Worm (Caenorhabditis elegans): ENCODE results near the gene K08F8.15.

DNA sequence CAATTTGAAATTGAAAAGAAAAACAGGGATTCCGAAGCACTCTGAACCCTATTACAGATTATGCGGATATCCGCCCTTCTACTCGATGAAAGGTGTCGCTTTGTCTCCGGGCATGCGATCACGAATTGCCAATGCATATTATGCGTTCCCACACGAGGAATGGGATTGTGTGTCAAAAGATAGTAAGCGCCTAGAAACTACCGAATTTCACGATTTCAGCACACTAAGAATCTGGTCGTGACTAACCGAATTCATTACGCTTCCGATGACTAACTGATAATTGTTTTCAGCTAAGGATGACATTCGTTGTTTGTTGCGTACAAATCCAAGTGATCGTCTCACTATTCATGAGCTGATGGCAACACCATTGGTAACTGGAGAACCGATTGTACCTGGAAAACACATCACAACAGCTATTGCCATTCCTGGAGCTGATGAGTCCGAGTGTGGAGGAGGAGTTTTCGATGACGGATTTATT lies 20.3 kb upstream of the K08F8.15 start:
- TF ChIP-seq mdt-29 (GFP tag; IDR thresholded peaks at IDR 0.05): no peak
- no peak for TF ChIP-seq unc-62 (GFP tag; optimal IDR thresholded peaks at IDR 0.05 in 1 of 2)
- TF ChIP-seq unc-62 (tag; optimal IDR thresholded peaks at IDR 0.05): no peak

Measured in whole organism, L4 larva.